Worm (Caenorhabditis elegans): ENCODE results near the gene T04C10.3.

Gene T04C10.3

DNA sequence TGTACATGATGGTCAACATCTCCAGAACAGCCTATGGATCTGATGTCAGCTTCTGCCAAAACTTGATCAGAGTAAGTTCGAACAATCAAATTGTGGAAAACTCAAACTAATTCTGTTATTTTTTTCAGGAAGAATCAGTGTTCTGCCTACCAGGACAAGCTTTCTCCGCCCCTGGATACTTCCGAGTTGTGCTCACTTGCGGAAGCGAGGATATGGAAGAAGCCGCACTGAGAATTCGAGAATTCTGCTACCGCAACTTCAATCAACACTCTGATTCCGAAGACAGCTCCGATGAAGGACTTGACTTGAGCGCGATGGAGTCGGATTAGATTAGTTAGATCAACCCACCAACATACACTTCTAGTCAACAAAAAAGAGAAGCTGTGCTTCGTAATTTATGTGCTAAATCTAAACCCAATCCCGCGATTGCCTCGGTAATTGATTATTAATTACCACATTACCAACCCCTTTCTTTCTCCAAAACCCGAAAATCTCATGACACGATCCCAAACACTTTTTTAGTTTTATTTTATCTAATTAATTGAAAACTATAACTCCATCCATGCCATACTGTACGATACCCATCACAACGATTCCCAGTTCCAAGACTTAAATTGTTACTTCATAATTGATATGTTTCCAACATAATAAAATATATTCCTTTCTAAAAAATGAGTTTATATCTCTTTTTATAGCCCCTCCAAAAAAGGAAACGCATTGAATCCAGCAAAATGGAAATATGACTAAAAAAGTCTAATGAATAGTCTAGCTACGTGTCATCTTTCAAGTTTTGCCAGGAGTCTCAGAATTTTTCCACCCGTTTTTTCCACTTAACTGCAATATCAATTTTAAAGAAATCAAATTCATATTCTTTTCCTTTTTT is 19.6 kb upstream of the T04C10.3 start:
- no peak for TF ChIP-seq unc-62 (GFP tag; optimal IDR thresholded peaks at IDR 0.05)

DNA sequence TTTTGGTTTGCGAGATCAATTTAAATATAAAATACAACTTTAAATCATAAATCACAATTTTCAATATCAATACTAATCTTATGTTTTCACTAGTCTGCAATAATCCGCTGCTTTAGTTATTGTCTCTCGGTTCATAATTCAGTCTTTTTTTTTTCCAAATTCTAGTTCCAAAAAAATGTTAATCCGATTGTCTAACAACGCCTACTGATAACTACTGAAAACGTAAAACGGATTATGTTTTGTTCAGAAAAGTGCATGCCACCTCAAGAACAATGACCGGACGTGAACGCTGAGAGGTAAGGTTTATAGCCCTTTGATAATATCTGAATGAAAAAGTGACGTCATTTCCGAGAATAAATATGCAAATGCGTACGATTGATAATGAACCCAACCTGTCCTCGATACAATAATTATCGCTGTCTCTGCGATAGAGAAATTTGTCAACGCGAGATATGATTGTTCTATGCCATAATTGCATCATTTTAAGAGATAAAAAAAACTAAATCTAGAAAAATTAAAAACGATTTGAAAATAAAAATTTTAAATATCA is 18.9 kb upstream of the T04C10.3 start, which contains the start of gene sprr-2:
TSS of gene sprr-2 (plus strand) at position 248 of the 550 bp plus-strand sequence.
- TF ChIP-seq unc-62 (GFP tag; optimal IDR thresholded peaks at IDR 0.05): no peak

DNA sequence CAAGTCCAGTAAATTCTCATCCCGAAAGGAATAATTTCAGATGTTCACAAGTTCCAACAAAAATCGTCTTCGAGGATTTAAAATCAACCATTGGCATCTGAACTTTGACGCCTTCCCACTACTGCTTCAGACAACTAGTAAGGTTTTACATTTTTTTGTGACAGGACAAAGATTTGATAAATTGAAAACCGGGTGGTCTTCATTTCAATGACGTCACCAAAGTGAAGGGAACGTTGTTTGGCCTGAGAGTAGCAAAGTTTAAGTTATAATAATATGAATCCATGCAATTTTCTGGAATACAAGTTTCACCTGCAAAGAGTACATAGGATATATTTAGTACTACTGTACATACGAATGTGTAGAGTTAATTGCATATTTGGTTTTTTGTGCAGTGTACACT is 18.0 kb upstream of the T04C10.3 start:
- no peak for TF ChIP-seq unc-62 (GFP tag; optimal IDR thresholded peaks at IDR 0.05)

DNA sequence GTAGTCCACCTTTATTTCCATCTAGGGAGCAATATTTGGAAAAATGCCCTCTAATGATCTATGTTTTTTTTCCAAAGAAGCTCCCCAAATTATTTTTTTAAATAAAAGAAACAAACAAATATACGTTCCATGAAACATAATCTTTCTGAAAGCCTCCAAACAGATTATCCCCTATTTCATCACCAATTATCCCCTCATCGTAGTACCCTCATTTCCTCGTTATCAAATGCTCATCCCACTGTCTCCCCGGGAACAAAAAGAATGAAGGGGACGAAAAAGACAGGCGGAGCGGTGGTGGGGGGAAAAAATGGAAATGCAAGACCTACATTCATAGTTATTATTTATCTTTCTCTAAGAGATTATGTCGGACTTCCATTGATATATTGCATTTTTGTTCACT is 14.8 kb upstream of the T04C10.3 start:
- TF ChIP-seq unc-62 (GFP tag; optimal IDR thresholded peaks at IDR 0.05): no peak

DNA sequence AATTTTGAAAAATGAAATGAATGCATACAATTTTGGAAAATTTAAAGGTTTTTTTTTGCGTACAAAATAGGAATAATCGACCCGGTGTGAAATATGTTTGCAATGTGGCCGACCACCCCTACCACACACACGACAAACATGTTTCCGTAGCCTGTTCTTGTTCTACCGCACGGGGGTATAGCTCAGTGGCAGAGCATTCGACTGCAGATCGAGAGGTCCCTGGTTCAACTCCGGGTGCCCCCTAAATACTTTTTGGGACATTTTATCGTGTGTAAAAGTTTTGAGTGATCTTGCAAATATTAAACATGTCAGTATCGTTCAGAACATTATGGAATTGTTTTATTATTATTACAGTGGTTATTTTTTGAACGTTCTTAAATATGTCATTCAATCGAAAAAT is 7.5 kb upstream of the T04C10.3 start:
- no peak for TF ChIP-seq unc-62 (GFP tag; optimal IDR thresholded peaks at IDR 0.05)

DNA sequence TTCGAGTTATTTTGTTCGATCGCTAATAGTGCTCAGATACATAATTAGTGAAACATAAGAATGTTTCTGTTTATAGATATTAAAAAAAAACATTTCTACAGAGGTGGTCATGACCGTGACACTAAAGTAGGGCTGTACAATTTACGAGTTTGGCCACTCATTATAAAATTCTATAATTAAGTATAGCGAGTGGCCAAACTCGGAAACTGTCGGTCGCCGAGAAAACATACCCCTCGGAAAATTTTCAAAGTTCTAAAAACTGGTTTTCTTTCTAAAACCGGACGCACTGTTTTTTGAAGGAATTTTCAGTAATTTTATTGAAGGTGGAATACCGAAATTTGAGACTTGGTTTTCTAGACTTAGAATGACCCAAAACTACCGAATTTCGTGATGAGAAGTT is 6.4 kb upstream of the T04C10.3 start:
- TF ChIP-seq unc-62 (GFP tag; optimal IDR thresholded peaks at IDR 0.05): no peak

DNA sequence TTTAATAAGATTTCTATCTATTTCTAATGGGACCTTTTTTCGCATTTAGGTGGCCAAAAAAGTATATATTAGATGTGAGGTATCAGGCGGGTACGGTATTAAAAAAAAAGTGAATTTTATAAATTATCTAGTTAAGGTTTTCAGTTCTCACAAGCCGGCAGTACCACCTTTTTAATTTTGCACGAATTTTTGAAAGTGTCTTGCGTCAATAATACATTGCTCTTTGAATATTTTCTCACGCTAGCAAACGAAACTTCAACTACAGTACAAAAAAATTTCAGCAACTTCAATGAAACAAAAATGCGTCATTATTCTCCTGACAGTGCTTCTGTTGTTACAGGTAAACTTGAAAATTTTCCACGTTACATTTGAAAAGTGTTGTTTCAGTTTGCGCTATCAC is 5.2 kb upstream of the T04C10.3 start, which contains the start of gene F42D1.4:
TSS of gene F42D1.4 (plus strand) at position 301 of the 400 bp plus-strand sequence.
- no peak for TF ChIP-seq unc-62 (GFP tag; optimal IDR thresholded peaks at IDR 0.05)

DNA sequence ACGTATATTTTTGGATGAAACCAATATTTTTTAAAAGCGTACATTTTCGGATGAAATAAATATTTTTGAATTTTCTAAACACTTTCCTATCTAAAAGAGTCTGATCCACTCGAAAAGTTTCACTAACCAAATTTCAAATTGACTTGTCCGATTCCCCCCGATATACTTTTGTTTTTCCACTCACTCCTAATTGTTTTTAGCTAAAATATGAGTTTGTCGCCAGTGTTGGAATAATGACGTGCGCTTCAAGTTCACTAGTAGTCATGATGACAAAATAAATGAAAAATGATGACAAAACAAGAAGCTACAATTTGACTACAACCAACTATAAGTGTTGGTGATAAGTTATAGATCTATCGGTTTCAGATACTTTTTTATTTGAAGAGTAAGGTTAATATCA is 3.4 kb upstream of the T04C10.3 start:
- no peak for TF ChIP-seq unc-62 (GFP tag; optimal IDR thresholded peaks at IDR 0.05)

DNA sequence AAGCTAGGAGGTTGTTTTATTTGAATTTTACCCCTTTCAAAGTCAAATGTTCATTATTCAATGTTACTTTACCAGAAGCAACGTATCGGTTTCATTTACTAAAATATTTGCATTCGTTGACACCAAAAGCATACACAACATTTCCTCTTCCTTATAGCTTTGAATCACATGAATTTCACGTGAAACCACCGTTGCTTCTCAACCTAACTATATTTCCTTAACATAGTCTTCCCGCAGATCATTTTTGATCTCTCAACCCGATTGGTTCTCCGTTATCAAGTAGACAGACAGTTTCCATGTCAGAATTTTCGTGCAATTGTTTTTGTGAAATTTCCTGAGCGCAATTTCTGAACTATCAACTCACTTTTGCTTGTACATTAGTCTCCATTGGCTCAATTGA is 2.3 kb upstream of the T04C10.3 start:
- no peak for TF ChIP-seq unc-62 (GFP tag; optimal IDR thresholded peaks at IDR 0.05)

DNA sequence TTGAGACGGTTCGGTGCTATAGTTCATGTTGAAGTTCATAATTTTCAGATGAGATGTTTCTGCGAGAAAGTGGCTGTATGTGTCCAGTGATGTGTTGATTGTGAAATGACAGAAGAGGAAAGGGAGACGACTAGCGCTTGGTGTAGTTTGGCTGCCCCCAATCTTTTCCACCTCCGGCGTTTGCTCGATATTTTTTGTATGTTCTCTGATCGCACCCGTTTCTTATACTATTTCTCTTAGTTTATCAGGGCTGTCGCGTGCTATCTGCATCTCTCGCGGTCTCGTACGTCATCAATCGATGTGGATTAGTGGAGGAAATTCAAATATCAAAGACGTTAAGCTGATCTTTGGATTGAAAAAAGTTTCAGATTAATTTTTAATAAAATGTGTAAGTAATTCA is 1.4 kb upstream of the T04C10.3 start, which contains the start of gene atf-4:
TSS of gene atf-4 (minus strand) at position 93 of the 400 bp plus-strand sequence.
- TF ChIP-seq unc-62 (GFP tag; optimal IDR thresholded peaks at IDR 0.05): no peak

DNA sequence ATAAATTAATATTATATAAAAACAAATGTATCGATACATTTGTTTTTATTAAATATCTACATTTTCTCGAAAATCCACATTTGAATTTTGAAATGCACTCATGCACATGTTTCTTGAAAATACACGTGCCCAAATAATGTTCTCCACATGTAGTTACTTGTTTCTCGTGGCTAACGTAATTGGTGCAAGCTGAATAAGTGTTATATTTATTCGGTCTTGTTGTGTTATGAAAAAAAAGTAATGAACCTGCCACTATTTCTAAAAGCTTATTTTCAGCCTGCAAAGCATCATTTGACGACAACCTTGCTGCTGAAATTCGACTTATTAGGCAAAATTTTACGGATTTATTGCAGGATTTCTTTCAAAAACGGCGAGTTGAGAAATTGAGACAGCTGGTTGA is 1.2 kb downstream of the T04C10.3 start:
- no peak for TF ChIP-seq unc-62 (GFP tag; optimal IDR thresholded peaks at IDR 0.05)

DNA sequence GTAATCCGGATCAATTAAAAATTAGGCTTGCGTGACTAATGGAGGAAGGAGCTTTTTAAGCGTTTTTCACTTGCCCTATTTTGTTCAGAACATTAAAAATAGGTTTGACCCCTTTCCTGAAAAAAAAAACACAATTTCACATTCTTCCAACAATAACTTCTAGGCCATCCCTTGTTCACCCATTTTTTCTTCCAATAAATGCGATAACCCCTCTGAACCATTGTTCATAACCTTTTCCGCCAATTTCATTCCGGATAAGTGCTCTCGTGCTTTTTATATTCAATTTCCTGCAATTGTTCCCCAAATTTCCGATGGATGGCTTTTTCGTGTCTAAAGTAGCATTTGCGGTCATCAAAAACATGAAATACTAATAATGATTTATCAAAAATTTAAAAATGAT is 3.3 kb downstream of the T04C10.3 start:
- TF ChIP-seq unc-62 (GFP tag; optimal IDR thresholded peaks at IDR 0.05): no peak

DNA sequence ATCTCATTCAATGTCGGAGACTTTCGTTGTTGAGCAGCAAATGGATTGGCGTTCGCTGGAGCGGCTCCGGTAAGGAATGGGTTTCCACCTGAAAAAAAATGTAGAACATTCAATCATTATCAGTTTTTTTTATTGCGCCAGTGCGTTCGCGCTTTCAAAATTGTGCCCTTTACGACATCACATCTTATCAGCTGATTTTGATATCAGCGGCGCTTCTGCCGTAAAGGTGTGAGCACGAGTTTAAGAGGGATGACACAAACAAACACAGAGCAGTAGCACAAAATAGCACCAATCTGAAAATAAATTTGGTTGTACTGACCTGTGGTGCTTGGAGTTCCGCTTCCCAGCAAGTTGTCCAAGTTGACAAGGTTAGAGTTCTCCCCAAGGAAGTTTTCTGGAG is 4.6 kb downstream of the T04C10.3 start:
- no peak for TF ChIP-seq unc-62 (GFP tag; optimal IDR thresholded peaks at IDR 0.05)

DNA sequence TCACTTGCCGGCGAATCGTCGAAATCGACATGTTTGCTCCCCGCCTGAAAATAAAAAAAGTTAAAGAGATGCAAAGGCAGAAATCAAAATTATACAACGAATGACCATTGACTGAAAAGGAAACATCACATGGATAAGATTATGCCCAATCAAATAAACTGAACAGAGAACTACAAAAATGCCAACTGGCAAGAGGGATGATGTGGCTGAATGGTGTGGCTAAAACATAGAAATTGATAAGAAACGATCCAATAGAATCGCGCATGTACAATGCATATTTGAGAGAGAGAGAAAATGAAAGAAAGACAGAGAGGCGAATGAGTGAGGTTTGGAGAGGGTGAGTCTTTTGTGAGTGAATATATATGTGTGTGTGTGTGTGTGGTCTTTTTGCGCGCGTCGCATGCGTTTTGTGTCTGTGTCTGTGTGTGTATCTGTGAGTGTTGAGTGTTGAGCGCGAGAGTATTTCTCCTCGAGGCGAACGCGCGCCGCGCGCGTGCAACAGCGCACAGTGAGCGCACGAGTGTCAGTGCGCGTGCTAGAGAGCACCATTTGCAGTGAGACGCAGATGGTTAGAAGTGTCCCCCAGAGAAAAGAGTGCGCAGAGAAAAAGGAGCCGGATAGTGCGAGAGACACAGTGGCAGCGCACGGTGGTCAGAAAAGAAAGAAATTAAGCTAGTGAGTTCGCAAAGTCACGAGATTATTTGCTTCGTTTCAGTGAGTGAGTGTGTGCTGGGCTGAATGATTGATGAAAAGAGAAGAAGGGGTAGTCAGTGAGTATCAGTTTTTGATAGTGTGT is 6.5 kb downstream of the T04C10.3 start, which contains the start of gene epn-1:
TSS of gene epn-1 (minus strand) at position 51 of the 796 bp plus-strand sequence.
- TF ChIP-seq unc-62 (GFP tag; optimal IDR thresholded peaks at IDR 0.05): no peak

DNA sequence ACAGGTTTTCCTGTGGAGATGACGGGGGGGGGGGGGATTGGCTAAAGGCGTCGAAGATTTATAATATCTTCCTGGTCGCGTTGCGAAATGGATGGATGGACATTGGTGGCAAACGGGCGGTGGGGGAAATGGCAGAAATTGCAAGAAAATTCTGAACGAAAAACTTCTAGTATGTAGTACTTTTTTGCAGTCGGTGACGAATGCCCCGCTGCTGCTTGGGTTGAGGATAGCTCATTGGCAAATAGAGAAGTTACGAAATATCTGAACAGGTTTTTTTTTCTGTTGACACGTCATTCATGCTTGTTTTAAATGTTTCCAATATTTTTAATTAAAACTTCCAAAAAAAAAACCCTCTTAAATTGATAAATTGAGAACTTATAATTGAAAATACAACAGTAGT is 7.3 kb downstream of the T04C10.3 start:
- TF ChIP-seq unc-62 (GFP tag; optimal IDR thresholded peaks at IDR 0.05): no peak

DNA sequence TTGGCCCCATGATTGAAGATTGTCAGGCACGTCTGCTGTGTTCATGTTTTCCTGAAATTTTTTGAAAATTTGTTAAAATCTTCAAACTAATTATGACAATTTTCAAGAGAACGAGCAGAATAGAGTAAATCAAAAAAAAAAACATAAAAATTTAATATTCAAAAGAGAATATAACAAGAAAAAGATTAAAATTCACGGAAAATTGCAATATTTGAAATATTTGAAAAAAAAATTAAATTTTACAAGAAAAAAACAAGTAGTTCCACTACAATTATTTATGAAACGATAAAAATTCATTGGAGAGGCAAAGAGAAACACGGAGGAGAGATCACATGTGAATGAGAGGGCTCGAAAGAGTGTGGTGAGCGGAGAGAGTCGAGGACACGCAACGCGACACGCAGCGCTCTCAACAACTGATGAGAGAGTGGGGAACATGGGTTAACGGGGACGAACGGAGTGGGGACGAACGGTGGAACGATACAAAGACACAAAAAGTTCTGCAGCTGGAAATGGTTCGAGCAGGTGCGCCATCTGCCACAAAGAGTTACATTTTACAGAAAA is 12.4 kb downstream of the T04C10.3 start, which contains the start of gene mbk-1:
TSS of gene mbk-1 (minus strand) at position 51 of the 561 bp plus-strand sequence.
- no peak for TF ChIP-seq unc-62 (GFP tag; optimal IDR thresholded peaks at IDR 0.05)
